Worm (Caenorhabditis elegans): Measurements from ENCODE around the gene str-114.

The str-114 gene

DNA sequence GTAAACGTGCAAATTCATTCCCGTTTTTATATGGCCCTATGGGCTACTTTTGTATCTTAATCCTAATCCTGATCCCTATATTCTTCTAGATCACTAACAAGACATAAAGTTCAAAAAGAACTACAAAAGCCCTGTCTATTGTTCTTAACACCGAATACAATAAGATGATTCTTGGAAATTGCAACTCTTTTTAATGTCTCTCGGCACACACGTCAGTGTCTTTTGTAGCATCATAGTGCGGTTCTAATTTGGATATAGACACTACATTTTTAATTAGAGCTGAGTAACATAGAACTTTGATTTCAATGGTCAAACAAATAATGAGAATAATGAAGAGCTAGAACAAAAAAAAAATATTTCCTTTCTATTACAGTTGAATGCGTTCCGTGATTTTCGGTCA lies 9.7 kb upstream of the str-114 start:
- no peak for TF ChIP-seq unc-62 (GFP tag; optimal IDR thresholded peaks at IDR 0.05)

DNA sequence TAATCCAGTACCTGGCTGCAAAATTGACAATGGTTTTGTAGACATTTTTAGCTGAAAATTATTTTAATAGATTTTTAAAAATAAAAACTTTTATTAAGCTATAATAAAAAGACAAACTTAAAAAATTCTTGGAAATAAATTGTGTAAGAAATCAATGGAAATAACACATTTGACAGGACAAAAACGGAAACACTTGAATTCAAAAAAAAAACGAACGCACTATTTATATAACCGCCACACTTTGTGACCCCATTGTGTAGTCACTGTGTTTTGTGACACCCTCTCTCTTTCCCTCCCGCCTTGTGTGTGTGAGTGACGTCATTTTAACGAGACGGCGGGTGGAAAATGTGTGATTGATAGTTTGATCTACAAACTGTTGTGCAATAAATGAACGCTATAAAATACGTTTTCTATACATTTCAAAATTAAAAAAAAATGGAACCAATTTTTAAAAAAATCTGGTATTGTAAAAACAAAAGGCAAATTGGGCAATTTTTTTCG lies 5.3 kb upstream of the str-114 start, which contains the start of gene F59B1.8:
F59B1.8 (minus strand) TSS at position 51 of the 501 bp plus-strand sequence.
- no peak for TF ChIP-seq unc-62 (GFP tag; optimal IDR thresholded peaks at IDR 0.05)

ce11 chrV:3647862-3648261 lies 1.7 kb upstream of the str-114 start, which contains the start of gene F59B1.10:
Gene F59B1.10, minus strand, starts transcription at chrV:3647962.
- TF ChIP-seq unc-62 (GFP tag; optimal IDR thresholded peaks at IDR 0.05): no peak

DNA sequence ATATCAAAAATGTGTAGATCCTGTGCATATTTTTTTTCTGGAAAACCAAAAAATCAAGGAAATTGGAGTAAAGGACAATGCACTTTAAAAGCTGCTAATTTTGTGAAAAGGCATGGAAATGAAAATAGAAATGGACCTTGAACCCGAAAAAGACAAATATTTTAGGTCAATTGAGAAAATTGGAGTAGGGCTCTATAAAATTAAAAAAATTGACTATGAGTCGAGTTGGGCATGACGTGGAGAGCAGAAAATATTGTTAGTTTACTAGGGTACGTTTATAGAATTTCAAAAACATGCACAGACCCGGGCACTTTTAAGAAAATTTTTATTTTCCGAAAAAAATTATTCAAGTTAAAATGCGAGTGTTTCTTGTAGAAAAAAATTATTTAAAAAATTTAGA lies 9.9 kb downstream of the str-114 start, which contains the start of gene acr-23:
acr-23 (minus strand) TSS at position 101 of the 400 bp plus-strand sequence.
- TF ChIP-seq unc-62 (GFP tag; optimal IDR thresholded peaks at IDR 0.05): no peak

DNA sequence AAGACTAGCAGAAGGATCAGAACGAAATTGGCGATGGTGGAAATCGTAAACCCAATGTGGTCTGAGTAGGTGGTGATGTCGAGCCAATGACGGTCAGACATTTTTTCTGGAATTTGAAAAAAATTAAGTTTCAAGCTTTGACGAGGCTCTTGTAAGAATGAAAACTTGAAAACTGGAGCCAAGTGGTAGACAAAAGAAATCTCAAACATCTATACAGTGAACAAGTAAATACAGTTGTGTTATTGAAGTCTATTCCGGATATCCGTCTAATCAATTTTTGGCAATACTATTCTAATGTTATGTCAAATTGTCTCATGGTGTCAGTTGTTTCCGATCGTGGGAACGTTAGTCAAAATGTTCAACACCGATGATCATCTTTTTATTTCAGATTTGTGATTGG lies 17.3 kb downstream of the str-114 start, which contains the start of gene str-113:
str-113 (minus strand) TSS at position 101 of the 400 bp plus-strand sequence.
- no peak for TF ChIP-seq unc-62 (GFP tag; optimal IDR thresholded peaks at IDR 0.05)

ce11 chrV:3668464-3668863 lies 18.9 kb downstream of the str-114 start, which contains the start of gene Y39H10B.2:
Gene Y39H10B.2, plus strand, starts transcription at chrV:3668764.
- TF ChIP-seq unc-62 (GFP tag; optimal IDR thresholded peaks at IDR 0.05): no peak

ce11 chrV:3670499-3670898 lies 20.9 kb downstream of the str-114 start, which contains the start of gene Y39H10B.3:
Gene Y39H10B.3, plus strand, starts transcription at chrV:3670799.
- TF ChIP-seq unc-62 (GFP tag; optimal IDR thresholded peaks at IDR 0.05): no peak

DNA sequence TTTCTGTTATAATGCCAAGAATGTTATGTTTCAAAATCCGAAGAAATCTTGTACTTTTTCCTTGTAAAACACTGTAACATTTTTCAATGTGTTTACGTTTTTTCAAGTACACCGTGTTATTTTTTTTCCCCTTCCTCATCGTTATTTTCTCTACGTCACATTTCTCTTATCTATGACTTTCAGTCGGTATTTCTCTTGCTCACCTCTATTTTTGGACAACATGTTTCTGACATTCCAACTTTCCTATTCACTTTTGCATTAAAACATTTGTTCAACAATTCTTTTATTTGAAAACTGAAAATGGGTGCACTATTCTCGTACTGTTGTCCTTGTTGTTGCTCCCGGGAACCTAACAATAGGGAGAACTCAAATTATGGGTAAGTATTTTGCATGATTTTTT lies 23.5 kb downstream of the str-114 start, which contains the start of gene pals-33:
pals-33 (plus strand) TSS at position 301 of the 400 bp plus-strand sequence.
- TF ChIP-seq unc-62 (GFP tag; optimal IDR thresholded peaks at IDR 0.05): no peak

- TF ChIP-seq unc-62 (GFP tag; optimal IDR thresholded peaks at IDR 0.05): no peak
Observed at ce11 chrV:3677212-3677611, 27.6 kb downstream of the str-114 start.

DNA sequence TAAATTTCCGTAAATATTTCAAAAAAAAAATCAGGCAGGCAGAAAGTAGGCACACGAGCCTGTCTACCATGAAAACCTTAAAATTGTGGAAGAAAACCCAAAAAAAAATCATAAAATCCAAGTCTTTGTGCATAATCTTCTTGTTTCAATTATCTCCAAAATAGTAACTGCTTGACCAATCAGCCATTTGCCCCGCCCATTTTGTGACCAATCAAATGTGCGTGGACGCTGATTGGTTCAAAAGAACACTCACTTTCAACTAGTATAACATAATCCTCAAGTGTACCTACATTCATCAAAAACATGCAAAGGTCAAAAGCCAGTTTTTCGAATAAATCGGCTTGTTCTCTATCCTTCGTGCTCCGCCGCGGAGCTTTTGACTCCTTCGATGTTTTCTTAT lies 28.9 kb downstream of the str-114 start:
- TF ChIP-seq unc-62 (GFP tag; optimal IDR thresholded peaks at IDR 0.05): no peak

DNA sequence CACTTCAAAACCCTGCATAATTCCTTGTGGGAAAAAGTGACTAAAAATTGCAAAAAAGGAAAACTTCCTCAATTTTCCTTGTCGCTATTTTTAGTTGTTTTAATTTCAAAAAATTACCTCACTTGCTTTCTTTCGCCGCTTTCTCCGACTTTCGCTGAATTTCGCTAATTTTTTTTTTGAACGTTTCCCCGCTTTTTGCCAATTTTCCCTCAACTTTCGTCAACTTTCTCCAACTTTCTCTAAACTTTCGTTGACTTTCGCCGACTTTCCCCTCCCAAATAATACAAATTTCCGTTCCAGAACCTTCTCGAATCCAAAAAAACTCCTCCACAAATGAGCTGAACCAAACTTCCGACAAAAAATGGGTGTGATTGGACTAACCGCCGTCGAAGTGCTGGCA lies 33.0 kb downstream of the str-114 start, which contains the start of gene W08A12.3:
W08A12.3 (plus strand) TSS at position 301 of the 400 bp plus-strand sequence.
- TF ChIP-seq unc-62 (GFP tag; optimal IDR thresholded peaks at IDR 0.05): no peak

- TF ChIP-seq unc-62 (GFP tag; optimal IDR thresholded peaks at IDR 0.05): no peak
Observed at ce11 chrV:3685790-3686208, 36.2 kb downstream of the str-114 start, which contains the start of gene W08A12.2. Gene W08A12.2, minus strand, starts transcription at chrV:3685892.

DNA sequence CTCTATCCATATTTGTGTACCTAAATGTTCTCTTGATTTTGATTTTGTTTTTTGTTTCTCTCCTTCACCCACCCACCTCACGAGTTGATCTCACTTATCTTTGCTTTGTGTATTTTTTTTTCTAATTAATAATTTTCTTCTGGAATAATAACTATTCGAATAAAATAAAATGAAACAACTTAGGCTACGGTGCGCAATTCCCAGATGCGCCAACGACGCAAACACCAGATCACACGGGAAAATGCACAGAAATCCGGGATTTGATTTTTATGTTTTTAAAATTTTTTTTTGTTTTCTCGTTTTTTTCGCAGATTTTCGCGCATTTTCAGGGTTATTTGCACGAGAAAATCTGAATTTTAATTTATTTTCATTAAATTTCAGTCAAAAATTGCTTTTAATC lies 36.7 kb downstream of the str-114 start:
- TF ChIP-seq unc-62 (GFP tag; optimal IDR thresholded peaks at IDR 0.05): no peak

- no peak for TF ChIP-seq unc-62 (GFP tag; optimal IDR thresholded peaks at IDR 0.05)
Observed at ce11 chrV:3686899-3687298, 37.3 kb downstream of the str-114 start, which contains the start of gene unc-132. Gene unc-132, plus strand, starts transcription at chrV:3687106.

DNA sequence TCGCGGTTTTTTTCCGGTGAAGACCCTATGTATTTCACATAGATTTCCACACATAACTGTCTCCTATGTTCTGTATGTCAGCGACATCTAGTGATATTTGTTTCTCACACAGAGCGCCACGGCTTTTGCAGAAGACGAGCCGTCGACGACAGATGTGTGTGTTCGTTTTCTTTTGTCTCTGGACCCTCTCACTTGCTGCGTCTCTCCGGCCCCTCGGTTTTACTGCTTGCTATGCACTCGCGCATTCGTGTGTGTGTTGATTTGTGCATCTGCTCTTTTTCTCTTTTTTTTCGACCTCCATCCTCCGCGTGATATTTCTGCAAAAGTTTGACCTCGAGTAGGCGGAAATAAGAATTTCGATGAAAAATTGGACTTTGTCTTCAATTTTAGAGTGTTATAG lies 39.2 kb downstream of the str-114 start:
- no peak for TF ChIP-seq unc-62 (GFP tag; optimal IDR thresholded peaks at IDR 0.05)

ce11 chrV:3692613-3693012 lies 43.0 kb downstream of the str-114 start:
- no peak for TF ChIP-seq unc-62 (GFP tag; optimal IDR thresholded peaks at IDR 0.05)

- TF ChIP-seq unc-62 (GFP tag; optimal IDR thresholded peaks at IDR 0.05): no peak
Observed at ce11 chrV:3693657-3694056, 44.1 kb downstream of the str-114 start.
